Fruit fly (Drosophila melanogaster) whole organism, prepupa: ENCODE results near the gene hoip.

Experiments used
- Blimp-1 ChIP-seq: fragments of 200-800 bp; sonication (Bioruptor generic); optimal IDR thresholded peaks from 3 replicates; lab custom pipeline; 2017; ENCODE audit warnings: missing biosample characterization, missing genetic modification characterization, mild to moderate bottlenecking, moderate library complexity, missing genetic modification reagents
- CG10669 ChIP-seq: fragments of 200-800 bp; sonication (Bioruptor generic); optimal IDR thresholded peaks from 3 replicates; lab custom pipeline; 2018; ENCODE audit warnings: missing biosample characterization, mild to moderate bottlenecking, missing genetic modification characterization, moderate library complexity
- CG11294 ChIP-seq: fragments of 200-800 bp; sonication (Bioruptor generic); IDR thresholded peaks from 2 replicates; pipeline ENCODE4 v1.3.6; 2022; ENCODE audit warnings: missing biosample characterization, missing genetic modification characterization
- CG11762 ChIP-seq: fragments of 200-800 bp; sonication (Bioruptor generic); optimal IDR thresholded peaks from 3 replicates; lab custom pipeline; 2016; ENCODE audit warnings: missing biosample characterization, missing genetic modification characterization; ENCODE audit not compliant: insufficient read depth
- CG11902 ChIP-seq: fragments of 200-800 bp; sonication (Bioruptor generic); optimal IDR thresholded peaks from 3 replicates; lab custom pipeline; 2016; ENCODE audit warnings: missing biosample characterization, missing genetic modification characterization
- CG15336 ChIP-seq: fragments of 200-800 bp; sonication (Bioruptor generic); IDR thresholded peaks from 2 replicates; pipeline ENCODE4 v1.3.6; 2022; ENCODE audit warnings: missing biosample characterization, missing genetic modification characterization
- CG1621 ChIP-seq: fragments of 200-800 bp; sonication (Bioruptor generic); optimal IDR thresholded peaks from 3 replicates; lab custom pipeline; 2018; ENCODE audit warnings: missing biosample characterization, mild to moderate bottlenecking, missing genetic modification characterization
- CG16779 ChIP-seq: fragments of 200-800 bp; sonication (Bioruptor generic); optimal IDR thresholded peaks from 3 replicates; lab custom pipeline; 2017; ENCODE audit warnings: missing biosample characterization, mild to moderate bottlenecking, missing genetic modification characterization
- CG3032 ChIP-seq: fragments of 200-800 bp; optimal IDR thresholded peaks from 2 replicates; lab custom pipeline; 2019; ENCODE audit warnings: missing biosample characterization, mild to moderate bottlenecking, missing genetic modification characterization, moderate library complexity
- CG31627 ChIP-seq: fragments of 200-800 bp; sonication (Bioruptor generic); optimal IDR thresholded peaks from 3 replicates; lab custom pipeline; 2016; ENCODE audit warnings: missing biosample characterization, missing genetic modification characterization
- CG32006 ChIP-seq: fragments of 200-800 bp; sonication (Bioruptor generic); optimal IDR thresholded peaks from 3 replicates; lab custom pipeline; 2017; ENCODE audit warnings: missing biosample characterization, mild to moderate bottlenecking, missing genetic modification characterization
- CG34406 ChIP-seq: fragments of 200-800 bp; sonication (Bioruptor generic); optimal IDR thresholded peaks from 3 replicates; lab custom pipeline; 2016; ENCODE audit warnings: missing biosample characterization, missing genetic modification characterization
- CG3919 ChIP-seq: fragments of 200-800 bp; sonication (Bioruptor generic); optimal IDR thresholded peaks from 3 replicates; lab custom pipeline; 2016; ENCODE audit warnings: missing biosample characterization, missing genetic modification characterization
- CG4318 ChIP-seq: fragments of 200-800 bp; sonication (Bioruptor generic); optimal IDR thresholded peaks from 3 replicates; lab custom pipeline; 2017; ENCODE audit warnings: missing biosample characterization, mild to moderate bottlenecking, missing genetic modification characterization
- CG6163 ChIP-seq: fragments of 200-800 bp; sonication (Bioruptor generic); IDR thresholded peaks from 3 replicates; pipeline ENCODE4 v1.3.6; 2022; ENCODE audit warnings: missing biosample characterization, missing genetic modification characterization
- CG6276 ChIP-seq: fragments of 200-800 bp; sonication (Bioruptor generic); optimal IDR thresholded peaks from 2 replicates; lab custom pipeline; 2017; ENCODE audit warnings: missing biosample characterization, mild to moderate bottlenecking, missing genetic modification characterization
- CG6792 ChIP-seq: fragments of 200-800 bp; sonication (Bioruptor generic); optimal IDR thresholded peaks from 3 replicates; lab custom pipeline; 2016; ENCODE audit warnings: missing biosample characterization, missing genetic modification characterization
- CG6808 ChIP-seq: fragments of 200-800 bp; sonication (Bioruptor generic); optimal IDR thresholded peaks from 3 replicates; lab custom pipeline; 2017; ENCODE audit warnings: missing biosample characterization, missing genetic modification characterization, mild to moderate bottlenecking, moderate library complexity, missing genetic modification reagents
- CG6854 ChIP-seq: fragments of 200-800 bp; sonication (Bioruptor generic); optimal IDR thresholded peaks from 2 replicates; lab custom pipeline; 2017; ENCODE audit warnings: missing biosample characterization, mild to moderate bottlenecking, missing genetic modification characterization
- CG7368 ChIP-seq: fragments of 200-800 bp; sonication (Bioruptor generic); optimal IDR thresholded peaks from 3 replicates; lab custom pipeline; 2016; ENCODE audit warnings: missing biosample characterization, missing genetic modification characterization
- CG8119 ChIP-seq: fragments of 200-800 bp; sonication (Bioruptor generic); IDR thresholded peaks from 3 replicates; pipeline ENCODE4 v1.3.6; 2022; ENCODE audit warnings: missing biosample characterization, missing genetic modification characterization
- CG8632 ChIP-seq: fragments of 200-800 bp; sonication (Bioruptor generic); optimal IDR thresholded peaks from 3 replicates; lab custom pipeline; 2016; ENCODE audit warnings: missing biosample characterization, missing genetic modification characterization
- Eip78C ChIP-seq: fragments of 200-800 bp; sonication (Bioruptor generic); peaks from one replicate; lab custom pipeline; 2016; ENCODE audit warnings: missing biosample characterization, missing genetic modification characterization
- Eip93F ChIP-seq: fragments of 200-800 bp; sonication (Bioruptor generic); optimal IDR thresholded peaks from 2 replicates; lab custom pipeline; 2016; ENCODE audit warnings: missing biosample characterization, mild to moderate bottlenecking, missing genetic modification characterization
- Ets21C ChIP-seq: fragments of 200-800 bp; sonication (Bioruptor generic); optimal IDR thresholded peaks from 3 replicates; lab custom pipeline; 2016; ENCODE audit warnings: missing biosample characterization, missing genetic modification characterization
- Ets96B ChIP-seq: fragments of 200-800 bp; optimal IDR thresholded peaks from 2 replicates; lab custom pipeline; 2019; ENCODE audit warnings: missing biosample characterization, mild to moderate bottlenecking, missing genetic modification characterization, moderate library complexity
- Gug ChIP-seq: fragments of 200-800 bp; sonication (Bioruptor generic); IDR thresholded peaks from 2 replicates; pipeline ENCODE4 v1.3.6; 2022; ENCODE audit warnings: missing biosample characterization, missing genetic modification characterization
- Hr39 ChIP-seq: fragments of 200-800 bp; sonication (Bioruptor generic); optimal IDR thresholded peaks from 2 replicates; lab custom pipeline; 2016; ENCODE audit warnings: missing biosample characterization, missing genetic modification characterization
- Lpt ChIP-seq: fragments of 200-800 bp; sonication (Bioruptor generic); optimal IDR thresholded peaks from 3 replicates; lab custom pipeline; 2016; ENCODE audit warnings: missing biosample characterization, missing genetic modification characterization
- Met ChIP-seq: fragments of 200-800 bp; sonication (Bioruptor generic); optimal IDR thresholded peaks from 3 replicates; lab custom pipeline; 2016; ENCODE audit warnings: missing biosample characterization, missing genetic modification characterization
- OdsH ChIP-seq: fragments of 200-800 bp; sonication (Bioruptor generic); optimal IDR thresholded peaks from 3 replicates; lab custom pipeline; 2016; ENCODE audit warnings: missing biosample characterization, missing genetic modification characterization
- Smox ChIP-seq: fragments of 200-800 bp; sonication (Bioruptor generic); optimal IDR thresholded peaks from 3 replicates; lab custom pipeline; 2016; ENCODE audit warnings: missing biosample characterization, missing genetic modification characterization
- Sox14 ChIP-seq: fragments of 200-800 bp; sonication (Bioruptor generic); optimal IDR thresholded peaks from 3 replicates; lab custom pipeline; 2016; ENCODE audit warnings: missing biosample characterization, missing genetic modification characterization
- Sox15 ChIP-seq: fragments of 200-800 bp; sonication (Bioruptor generic); optimal IDR thresholded peaks from 3 replicates; lab custom pipeline; 2016; ENCODE audit warnings: missing biosample characterization, missing genetic modification characterization
- acj6 ChIP-seq: fragments of 200-800 bp; sonication (Bioruptor generic); optimal IDR thresholded peaks from 3 replicates; lab custom pipeline; 2016; ENCODE audit warnings: missing biosample characterization, missing genetic modification characterization
- dac ChIP-seq: fragments of 200-800 bp; sonication (Bioruptor generic); optimal IDR thresholded peaks from 2 replicates; lab custom pipeline; 2017; ENCODE audit warnings: missing biosample characterization, mild to moderate bottlenecking, missing genetic modification characterization
- eg ChIP-seq: fragments of 200-800 bp; sonication (Bioruptor generic); IDR thresholded peaks from 3 replicates; pipeline ENCODE4 v1.3.6; 2022; ENCODE audit warnings: missing biosample characterization, missing genetic modification characterization
- esn ChIP-seq: fragments of 200-800 bp; sonication (Bioruptor generic); optimal IDR thresholded peaks from 2 replicates; lab custom pipeline; 2016; ENCODE audit warnings: missing biosample characterization, mild to moderate bottlenecking, missing genetic modification characterization, moderate library complexity
- fd59A ChIP-seq: fragments of 200-800 bp; sonication (Bioruptor generic); optimal IDR thresholded peaks from 2 replicates; lab custom pipeline; 2017; ENCODE audit warnings: missing biosample characterization, mild to moderate bottlenecking, missing genetic modification characterization, missing genetic modification reagents
- fkh ChIP-seq: fragments of 200-800 bp; sonication (Bioruptor generic); optimal IDR thresholded peaks from 3 replicates; lab custom pipeline; 2017; ENCODE audit warnings: missing biosample characterization, mild to moderate bottlenecking, missing genetic modification characterization, moderate library complexity
- net ChIP-seq: fragments of 200-800 bp; sonication (Bioruptor generic); optimal IDR thresholded peaks from 3 replicates; lab custom pipeline; 2016; ENCODE audit warnings: missing biosample characterization, missing genetic modification characterization
- pdm3 ChIP-seq: fragments of 200-800 bp; sonication (Bioruptor generic); optimal IDR thresholded peaks from 3 replicates; lab custom pipeline; 2016; ENCODE audit warnings: missing biosample characterization, missing genetic modification characterization
- salr ChIP-seq, 2 experiments: fragments of 200-800 bp; sonication (Bioruptor generic); optimal IDR thresholded peaks; 3 replicates each; lab custom pipeline; 2016 to 2018; ENCODE audit warnings: missing biosample characterization in 2 of 2, missing genetic modification characterization in 2 of 2, mild to moderate bottlenecking in 1 of 2
- spab ChIP-seq: fragments of 200-800 bp; sonication (Bioruptor generic); optimal IDR thresholded peaks from 2 replicates; lab custom pipeline; 2017; ENCODE audit warnings: missing biosample characterization, mild to moderate bottlenecking, missing genetic modification characterization, missing genetic modification reagents
- ss ChIP-seq, 2 experiments: fragments of 200-800 bp; sonication (Bioruptor generic); optimal IDR thresholded peaks; 2 replicates in 1 of 2; 3 replicates in 1 of 2; lab custom pipeline; 2017 to 2018; ENCODE audit warnings: mild to moderate bottlenecking in 2 of 2, missing biosample characterization in 2 of 2, missing genetic modification characterization in 2 of 2, moderate library complexity in 1 of 2
- svp ChIP-seq: fragments of 200-800 bp; sonication (Bioruptor generic); peaks from one replicate; lab custom pipeline; 2016; ENCODE audit warnings: missing biosample characterization, missing genetic modification characterization
- topi ChIP-seq: fragments of 200-800 bp; sonication (Bioruptor generic); optimal IDR thresholded peaks from 3 replicates; lab custom pipeline; 2016; ENCODE audit warnings: missing biosample characterization, missing genetic modification characterization

hoip gene

DNA sequence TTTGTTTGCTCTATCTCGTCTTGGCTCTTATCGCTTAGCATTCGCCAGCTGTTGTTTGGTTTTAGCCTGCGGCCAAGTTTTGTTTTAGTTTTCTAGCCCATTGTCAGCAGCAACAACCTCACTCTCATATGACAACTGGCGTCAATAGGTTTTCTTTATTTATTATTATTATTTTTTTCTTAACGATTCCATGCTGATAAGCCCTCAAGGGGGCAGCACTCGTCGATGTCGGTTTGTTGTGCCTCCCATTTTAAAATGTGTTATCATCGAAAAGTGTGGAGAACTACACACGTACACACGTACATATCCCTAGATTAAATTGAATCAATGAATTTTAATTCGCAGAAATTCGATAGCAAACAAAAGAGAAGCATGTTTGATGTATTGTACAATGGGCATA, 8.4 kb upstream of the hoip start:
- TF ChIP-seq CG6276 = peak; percentile 1
- TF ChIP-seq Lpt (GFP tag; lab: Kevin White, UChicago) = no peak
- TF ChIP-seq fkh (GFP tag; lab: Kevin White, UChicago) = peak; percentile 20
- no peak for TF ChIP-seq CG3032
- TF ChIP-seq Eip78C (GFP tag; lab: Kevin White, UChicago) = peak; percentile 2

DNA sequence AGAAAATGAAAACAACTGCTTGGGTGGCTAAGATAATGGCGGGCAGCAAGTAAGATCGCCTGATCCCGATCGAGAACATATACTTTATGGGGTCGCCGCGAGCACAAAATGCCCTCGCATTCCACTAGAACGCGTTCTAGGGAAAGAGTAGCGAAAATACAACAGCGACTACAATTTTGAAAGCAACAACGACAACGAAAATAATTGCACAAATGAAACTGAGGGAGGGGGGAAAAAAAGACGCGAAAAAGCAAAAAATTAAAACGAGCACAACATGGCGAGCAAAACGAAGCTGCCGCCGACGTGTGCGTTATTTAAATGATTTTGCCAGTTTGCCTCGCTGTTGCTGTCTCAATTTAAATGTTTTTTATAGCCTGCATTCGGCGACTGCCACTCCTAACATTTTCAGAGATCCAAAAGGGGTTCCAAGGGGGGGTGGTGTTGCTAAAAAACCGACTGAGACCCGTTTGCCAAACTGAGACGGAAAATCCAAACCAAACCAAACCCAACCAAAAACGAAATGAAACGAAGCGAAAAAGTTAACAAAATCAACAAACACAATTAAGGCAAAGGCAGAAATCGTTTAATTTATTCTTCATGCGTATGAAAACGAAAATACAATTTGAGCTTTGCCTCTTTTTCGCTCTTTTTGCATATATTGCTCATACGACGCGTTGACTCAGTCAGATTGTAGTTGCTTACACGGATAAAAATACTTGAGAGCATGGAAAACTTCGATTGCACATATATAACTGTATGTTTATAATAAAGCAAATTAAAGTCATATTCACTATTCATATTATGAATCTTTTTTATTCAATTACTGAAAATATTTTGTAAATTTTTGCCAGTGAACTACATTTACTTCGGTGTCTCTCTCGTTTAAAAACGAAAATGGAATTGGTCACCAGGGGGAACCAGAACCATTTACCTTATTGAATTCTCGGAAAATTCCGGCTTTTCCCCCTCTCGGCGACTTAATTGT, 6.9 kb upstream of the hoip start:
- TF ChIP-seq CG11762 (GFP tag; lab: Kevin White, UChicago) = peak; percentile 60
- peak; percentile 69 for TF ChIP-seq CG7368
- TF ChIP-seq CG6854 (GFP tag; lab: Kevin White, UChicago) = no peak
- peak; percentile 60 for TF ChIP-seq svp (GFP tag; lab: Kevin White, UChicago)
- TF ChIP-seq CG6276 = peak; percentile 50
- TF ChIP-seq CG11902 (GFP tag; lab: Kevin White, UChicago) = peak; percentile 41
- peak; percentile 86 for TF ChIP-seq CG11294 (GFP tag; lab: Robert Waterston, UW)
- TF ChIP-seq fd59A (GFP tag; lab: Kevin White, UChicago) = peak; percentile 32
- TF ChIP-seq CG32006 = peak; percentile 81
- TF ChIP-seq Smox (GFP tag; lab: Kevin White, UChicago) = peak; percentile 72
- TF ChIP-seq CG15336 = peak; percentile 91
- peak; percentile 69 for TF ChIP-seq Hr39 (GFP tag; lab: Kevin White, UChicago)
- TF ChIP-seq Eip93F (GFP tag; lab: Kevin White, UChicago) = peak; percentile 13
- TF ChIP-seq CG34406 = peak; percentile 69
- TF ChIP-seq CG8632 (GFP tag; lab: Kevin White, UChicago) = peak; percentile 76
- TF ChIP-seq Ets21C = peak; percentile 13
- peak; percentile 94 for TF ChIP-seq eg (GFP tag; lab: Robert Waterston, UW)
- peak; percentile 39 for TF ChIP-seq dac (GFP tag; lab: Kevin White, UChicago)
- TF ChIP-seq ss (GFP tag; optimal IDR thresholded peaks at IDR 0.05; lab: Kevin White, UChicago) = peak in 1 of 2 experiments; percentile 14
- TF ChIP-seq Sox14 (GFP tag; lab: Kevin White, UChicago) = peak; percentile 55
- TF ChIP-seq salr (GFP tag; optimal IDR thresholded peaks at IDR 0.05; lab: Kevin White, UChicago) = peak in 1 of 2 experiments; percentile 53
- peak; percentile 66 for TF ChIP-seq CG6792 (GFP tag; lab: Kevin White, UChicago)
- TF ChIP-seq CG4318 = peak; percentile 51
- peak; percentile 90 for TF ChIP-seq CG8119 (GFP tag; lab: Robert Waterston, UW)
- TF ChIP-seq esn (GFP tag; lab: Kevin White, UChicago) = peak; percentile 80
- no peak for TF ChIP-seq CG1621 (tag; lab: Kevin White, UChicago)
- peak; percentile 23 for TF ChIP-seq fkh (GFP tag; lab: Kevin White, UChicago)
- peak; percentile 79 for TF ChIP-seq OdsH (GFP tag; lab: Kevin White, UChicago)
- TF ChIP-seq Lpt (GFP tag; lab: Kevin White, UChicago) = peak; percentile 60
- peak; percentile 72 for TF ChIP-seq acj6 (GFP tag; lab: Kevin White, UChicago)
- peak; percentile 72 for TF ChIP-seq CG31627 (GFP tag; lab: Kevin White, UChicago)
- peak; percentile 49 for TF ChIP-seq Blimp-1 (GFP tag; lab: Kevin White, UChicago)
- TF ChIP-seq CG10669 = peak; percentile 51
- TF ChIP-seq Sox15 = peak; percentile 52
- peak; percentile 91 for TF ChIP-seq Eip78C (GFP tag; lab: Kevin White, UChicago)
- TF ChIP-seq Gug (GFP tag; lab: Robert Waterston, UW) = peak; percentile 79
- peak; percentile 65 for TF ChIP-seq Met (GFP tag; lab: Kevin White, UChicago)
- peak; percentile 69 for TF ChIP-seq net
- peak; percentile 77 for TF ChIP-seq pdm3 (GFP tag; lab: Kevin White, UChicago)
- TF ChIP-seq spab (GFP tag; lab: Kevin White, UChicago) = peak; percentile 0
- peak; percentile 69 for TF ChIP-seq topi
- TF ChIP-seq CG3919 (GFP tag; lab: Kevin White, UChicago) = peak; percentile 67
- peak; percentile 52 for TF ChIP-seq Ets96B
- TF ChIP-seq CG6808 (GFP tag; lab: Kevin White, UChicago) = no peak
- TF ChIP-seq CG16779 (tag; lab: Kevin White, UChicago) = no peak
- TF ChIP-seq CG6163 = peak; percentile 91
